Worm (Caenorhabditis elegans) whole organism, L4/young adult: ENCODE measurements around the gene cyn-12.

Experiments used
- W03F9.2 ChIP-seq: fragments of 150-350 bp; optimal IDR thresholded peaks from 2 replicates; lab custom pipeline; 2014; ENCODE audit warnings: missing biosample characterization, missing genetic modification characterization
- dao-5 ChIP-seq: sonication (generic microtip); optimal IDR thresholded peaks from 2 replicates; lab custom pipeline; 2016; ENCODE audit warnings: missing genotype, missing genetic modification characterization, moderate library complexity, missing compliant biosample characterization
- him-1 ChIP-seq: sonication (generic microtip); optimal IDR thresholded peaks from 2 replicates; lab custom pipeline; 2016; ENCODE audit warnings: missing genotype, missing genetic modification reagents, missing genetic modification characterization, missing compliant biosample characterization

DNA sequence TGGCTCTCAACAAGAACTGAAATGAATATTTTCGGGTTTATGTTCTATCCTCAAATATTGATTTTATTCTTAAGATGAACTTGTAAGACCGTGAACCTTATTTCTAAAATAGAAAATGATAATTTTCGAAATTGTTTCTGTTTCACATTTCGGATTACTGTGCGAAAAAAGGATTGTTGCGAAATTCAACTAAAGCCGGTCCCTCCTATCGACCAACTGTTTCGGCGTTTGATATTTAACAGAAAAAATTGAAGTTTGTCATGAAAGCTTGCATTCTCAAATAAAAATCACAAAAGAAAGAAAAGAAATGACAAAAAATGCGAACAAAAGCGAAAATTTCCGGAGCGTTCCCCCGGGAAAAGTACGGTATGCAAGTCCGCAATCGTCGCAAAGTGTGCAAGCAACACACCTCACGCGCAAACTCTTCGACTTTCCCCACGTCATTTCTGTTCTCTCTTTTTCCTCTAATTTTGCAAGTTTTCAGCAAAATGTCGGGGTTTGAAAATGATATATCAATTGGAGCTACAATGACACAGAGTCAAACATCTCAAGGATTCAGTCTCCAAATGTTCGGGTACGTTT lies 16.1 kb upstream of the cyn-12 start, which contains the start of gene C34D4.4:
- TF ChIP-seq him-1 (tag; lab: Kevin White, UChicago), result no peak
- no peak for TF ChIP-seq W03F9.2 (tag; lab: Kevin White, UChicago)
- TF ChIP-seq dao-5, result no peak
